Fruit fly (Drosophila melanogaster) Kc167 (cell line): ENCODE results near the gene Orp8.

Experiments used
- Myc ChIP-seq: fragments of >200 bp; optimal IDR thresholded peaks from 2 replicates; lab custom pipeline; 2017; ENCODE audit warnings: missing external identifiers
- Sin3A ChIP-seq: fragments of >200 bp; optimal IDR thresholded peaks from 2 replicates; lab custom pipeline; 2018; ENCODE audit warnings: missing external identifiers
- h ChIP-seq: fragments of >200 bp; optimal IDR thresholded peaks from 3 replicates; lab custom pipeline; 2018; ENCODE audit warnings: missing external identifiers
- insv ChIP-seq: fragments of >200 bp; optimal IDR thresholded peaks from 3 replicates; lab custom pipeline; 2018; ENCODE audit warnings: missing external identifiers
- psq ChIP-seq: fragments of >200 bp; optimal IDR thresholded peaks from 2 replicates; lab custom pipeline; 2017; ENCODE audit warnings: missing external identifiers
- ttk ChIP-seq: sonication (Bioruptor generic); optimal IDR thresholded peaks from 2 replicates; lab custom pipeline; 2017; ENCODE audit warnings: missing external identifiers

- TF ChIP-seq h (lab: Kevin White, UChicago) (no peak), psq (lab: Kevin White, UChicago) (no peak), Myc (no peak), insv (lab: Kevin White, UChicago) (no peak), ttk (lab: Kevin White, UChicago) (no peak), Sin3A (lab: Kevin White, UChicago) (no peak)
Measured at dm6 chr3R:20261969-20262334, 47.2 kb upstream of the Orp8 start.
